Worm (Caenorhabditis elegans) whole organism, mixed stage, embryonic: Measurements from ENCODE around the gene F08F3.6.
A peak's percentile ranks its signal among the peaks of the same experiment; 100 is the strongest.

Experiments
- bed-3 ChIP-seq: fragments of 200-800 bp; sonication (Bioruptor generic); optimal IDR thresholded peaks from 3 replicates; lab custom pipeline; 2018; ENCODE audit warnings: mild to moderate bottlenecking, missing genetic modification characterization, moderate library complexity, missing compliant biosample characterization
- blmp-1 ChIP-seq: fragments of 150-350 bp; optimal IDR thresholded peaks from 2 replicates; lab custom pipeline; 2014; ENCODE audit warnings: missing biosample characterization, missing genetic modification characterization
- ceh-43 ChIP-seq: fragments of 200-800 bp; sonication (Bioruptor generic); optimal IDR thresholded peaks from 2 replicates; lab custom pipeline; 2018; ENCODE audit warnings: mild to moderate bottlenecking, missing genetic modification characterization, moderate library complexity, missing compliant biosample characterization
- ceh-83 ChIP-seq: fragments of 200-800 bp; sonication (Bioruptor generic); optimal IDR thresholded peaks from 2 replicates; lab custom pipeline; 2018; ENCODE audit warnings: mild to moderate bottlenecking, missing genetic modification characterization, missing compliant biosample characterization
- elt-1 ChIP-seq: sonication (generic microtip); optimal IDR thresholded peaks from 2 replicates; lab custom pipeline; 2017; ENCODE audit warnings: missing genetic modification characterization, mild to moderate bottlenecking, missing compliant biosample characterization, antibody characterized with exemption, moderate library complexity, borderline replicate concordance; ENCODE audit not compliant: insufficient read depth
- elt-3 ChIP-seq: fragments of 150-350 bp; optimal IDR thresholded peaks from 2 replicates; lab custom pipeline; 2014; ENCODE audit warnings: missing biosample characterization, missing genetic modification characterization
- flh-1 ChIP-seq: fragments of 200-800 bp; sonication (Bioruptor generic); optimal IDR thresholded peaks from 2 replicates; lab custom pipeline; 2018; ENCODE audit warnings: mild to moderate bottlenecking, missing genetic modification characterization, moderate library complexity, missing compliant biosample characterization
- ham-2 ChIP-seq: fragments of 200-800 bp; sonication (Bioruptor generic); optimal IDR thresholded peaks from 2 replicates; lab custom pipeline; 2018; ENCODE audit warnings: mild to moderate bottlenecking, missing genetic modification characterization, missing compliant biosample characterization
- hlh-1 ChIP-seq: fragments of 150-350 bp; optimal IDR thresholded peaks from 2 replicates; lab custom pipeline; 2014; ENCODE audit warnings: missing biosample characterization, missing genetic modification reagents, missing genetic modification characterization
- lin-32 ChIP-seq: fragments of 200-800 bp; sonication (Bioruptor generic); optimal IDR thresholded peaks from 2 replicates; lab custom pipeline; 2018; ENCODE audit warnings: mild to moderate bottlenecking, missing genetic modification characterization, missing compliant biosample characterization
- lsy-2 ChIP-seq: fragments of 150-350 bp; optimal IDR thresholded peaks from 2 replicates; lab custom pipeline; 2014; ENCODE audit warnings: missing biosample characterization, missing genetic modification characterization
- mep-1 ChIP-seq: fragments of 150-350 bp; optimal IDR thresholded peaks from 2 replicates; lab custom pipeline; 2017; ENCODE audit warnings: missing biosample characterization, missing genetic modification reagents, missing genetic modification characterization, inconsistent platforms
- mls-2 ChIP-seq: sonication (generic microtip); optimal IDR thresholded peaks from 2 replicates; lab custom pipeline; 2016; ENCODE audit warnings: mild to moderate bottlenecking, missing genetic modification characterization, moderate library complexity, missing compliant biosample characterization
- nhr-12 ChIP-seq: fragments of 150-350 bp; optimal IDR thresholded peaks from 2 replicates; lab custom pipeline; 2014; ENCODE audit warnings: missing biosample characterization, missing genetic modification characterization
- nhr-2 ChIP-seq: fragments of 150-350 bp; optimal IDR thresholded peaks from 2 replicates; lab custom pipeline; 2014; ENCODE audit warnings: missing biosample characterization, missing genetic modification characterization
- nhr-237 ChIP-seq: fragments of 150-350 bp; optimal IDR thresholded peaks from 2 replicates; lab custom pipeline; 2014; ENCODE audit warnings: missing biosample characterization, missing genetic modification characterization
- nhr-28 ChIP-seq: fragments of 150-350 bp; optimal IDR thresholded peaks from 2 replicates; lab custom pipeline; 2014; ENCODE audit warnings: missing biosample characterization, missing genetic modification characterization
- nhr-76 ChIP-seq: sonication (generic microtip); optimal IDR thresholded peaks from 2 replicates; lab custom pipeline; 2017; ENCODE audit warnings: missing biosample characterization, missing genetic modification characterization
- pha-4 ChIP-seq: fragments of 150-350 bp; optimal IDR thresholded peaks from 2 replicates; lab custom pipeline; 2018; ENCODE audit warnings: missing biosample characterization, missing genetic modification reagents, missing genetic modification characterization
- sem-2 ChIP-seq: fragments of 200-800 bp; sonication (Bioruptor generic); optimal IDR thresholded peaks from 2 replicates; lab custom pipeline; 2018; ENCODE audit warnings: mild to moderate bottlenecking, missing genetic modification characterization, missing compliant biosample characterization
- snpc-4 ChIP-seq: fragments of 150-350 bp; optimal IDR thresholded peaks from 2 replicates; lab custom pipeline; 2014; ENCODE audit warnings: missing biosample characterization, missing genetic modification characterization
- sptf-1 ChIP-seq: sonication (generic microtip); optimal IDR thresholded peaks from 2 replicates; lab custom pipeline; 2017; ENCODE audit warnings: mild to moderate bottlenecking, missing genetic modification characterization, moderate library complexity, missing compliant biosample characterization
- tbx-8 ChIP-seq: fragments of 200-800 bp; sonication (Bioruptor generic); optimal IDR thresholded peaks from 2 replicates; lab custom pipeline; 2018; ENCODE audit warnings: mild to moderate bottlenecking, missing genetic modification characterization, moderate library complexity, missing compliant biosample characterization
- unc-120 ChIP-seq: sonication (generic microtip); optimal IDR thresholded peaks from 2 replicates; lab custom pipeline; 2017; ENCODE audit warnings: missing genetic modification characterization, missing compliant biosample characterization; ENCODE audit not compliant: poor library complexity, severe bottlenecking
- unc-62 ChIP-seq: fragments of 150-350 bp; optimal IDR thresholded peaks from 2 replicates; lab custom pipeline; 2014; ENCODE audit warnings: missing biosample characterization, missing genetic modification reagents, missing genetic modification characterization
- zip-8 ChIP-seq: fragments of 150-350 bp; optimal IDR thresholded peaks from 2 replicates; lab custom pipeline; 2014; ENCODE audit warnings: missing biosample characterization, missing genetic modification characterization
- ztf-11 ChIP-seq: fragments of 150-350 bp; optimal IDR thresholded peaks from 2 replicates; lab custom pipeline; 2014; ENCODE audit warnings: missing biosample characterization, missing genetic modification characterization

F08F3.6 gene

DNA sequence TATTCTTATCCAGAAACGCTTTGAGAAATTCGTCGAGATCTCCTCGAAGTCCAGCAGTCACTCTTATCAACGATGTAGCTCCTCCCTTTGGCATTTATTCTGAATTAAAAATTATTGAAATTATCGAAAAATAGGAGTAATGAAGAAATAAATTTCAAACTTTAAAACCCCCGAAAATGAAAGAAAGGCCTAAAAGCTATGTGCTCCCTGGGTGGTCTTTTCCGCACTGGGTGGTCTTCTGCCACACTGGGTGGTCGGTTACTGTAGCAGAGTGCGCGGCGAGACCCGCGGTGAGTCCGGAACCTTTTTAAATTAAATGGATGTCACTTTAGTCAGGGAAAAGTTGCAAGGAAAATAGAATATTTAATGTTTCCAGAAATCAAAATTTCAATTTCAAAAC, 19.2 kb upstream of the F08F3.6 start, which contains the start of gene snpc-1.3:
Gene snpc-1.3, minus strand, starts transcription at position 101 of the 400 bp plus-strand sequence.
- TF ChIP-seq ztf-11 (tag; lab: Kevin White, UChicago), result no peak
- TF ChIP-seq ceh-43 (GFP tag; lab: Kevin White, UChicago), result no peak

DNA sequence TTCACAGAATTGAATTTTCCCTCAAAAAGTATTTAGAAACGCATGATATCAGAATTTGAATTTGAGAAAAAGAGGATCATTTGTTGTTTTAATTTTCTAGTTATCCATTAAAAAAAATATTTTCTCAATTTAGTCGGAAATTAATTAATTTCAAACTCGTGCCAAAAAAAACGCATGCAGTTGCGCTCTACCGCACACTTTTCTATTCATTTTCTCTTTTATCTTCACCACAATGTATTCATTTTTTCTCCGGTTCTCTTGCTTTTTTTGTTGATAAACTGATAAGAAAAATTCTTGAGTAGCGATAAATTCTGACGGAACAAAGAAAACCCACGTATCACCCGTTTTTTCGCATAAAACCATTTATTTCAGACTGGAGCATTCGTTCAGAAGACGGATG, 13.2 kb upstream of the F08F3.6 start, which contains the start of gene acl-6:
Gene acl-6, plus strand, starts transcription at position 367 of the 400 bp plus-strand sequence.
- TF ChIP-seq lsy-2 (tag; lab: Kevin White, UChicago) (no peak), nhr-237 (no peak), pha-4 (tag; lab: Kevin White, UChicago) (no peak), ztf-11 (tag; lab: Kevin White, UChicago) (no peak), hlh-1 (tag; lab: Kevin White, UChicago) (no peak), unc-120 (tag; lab: Kevin White, UChicago) (no peak), zip-8 (tag; lab: Kevin White, UChicago) (no peak), flh-1 (GFP tag; lab: Kevin White, UChicago) (no peak), bed-3 (no peak), unc-62 (GFP tag; lab: Kevin White, UChicago) (no peak), sem-2 (GFP tag; lab: Kevin White, UChicago) (no peak), nhr-12 (tag; lab: Kevin White, UChicago) (no peak), mls-2 (tag; lab: Kevin White, UChicago) (no peak), elt-3 (tag; lab: Kevin White, UChicago) (no peak)

- TF ChIP-seq blmp-1 (tag; lab: Kevin White, UChicago) (no peak), lin-32 (GFP tag; lab: Kevin White, UChicago) (no peak), nhr-76 (no peak), ham-2 (no peak), flh-1 (GFP tag; lab: Kevin White, UChicago) (no peak), ceh-43 (GFP tag; lab: Kevin White, UChicago) (no peak), pha-4 (tag; lab: Kevin White, UChicago) (no peak)
Observed at ce11 chrV:5432499-5432898, 12.6 kb upstream of the F08F3.6 start, which contains the start of gene F08F3.8. Gene F08F3.8 (minus strand): TSS chrV:5432599.

- no peak for TF ChIP-seq sptf-1 (tag; lab: Kevin White, UChicago)
- no peak for TF ChIP-seq ceh-83 (GFP tag; lab: Kevin White, UChicago)
- no peak for TF ChIP-seq blmp-1 (tag; lab: Kevin White, UChicago)
- TF ChIP-seq nhr-237, result no peak
- no peak for TF ChIP-seq ztf-11 (tag; lab: Kevin White, UChicago)
- TF ChIP-seq, all 35 proteins: peak for 0
Observed at ce11 chrV:5427860-5428259, 8.0 kb upstream of the F08F3.6 start, which contains the start of gene rhr-1. Gene rhr-1 (plus strand): TSS chrV:5428160.

- no peak for TF ChIP-seq lin-32 (GFP tag; lab: Kevin White, UChicago)
- no peak for TF ChIP-seq nhr-28
- no peak for TF ChIP-seq elt-1 (tag; lab: Kevin White, UChicago)
- TF ChIP-seq nhr-2 (tag; lab: Kevin White, UChicago), result no peak
- TF ChIP-seq snpc-4 (tag; lab: Kevin White, UChicago), result no peak
- TF ChIP-seq ceh-83 (GFP tag; lab: Kevin White, UChicago), result no peak
- TF ChIP-seq nhr-237, result no peak
- TF ChIP-seq tbx-8 (GFP tag; lab: Kevin White, UChicago), result no peak
- no peak for TF ChIP-seq blmp-1 (tag; lab: Kevin White, UChicago)
Observed at ce11 chrV:5426337-5426736, 6.5 kb upstream of the F08F3.6 start.

DNA sequence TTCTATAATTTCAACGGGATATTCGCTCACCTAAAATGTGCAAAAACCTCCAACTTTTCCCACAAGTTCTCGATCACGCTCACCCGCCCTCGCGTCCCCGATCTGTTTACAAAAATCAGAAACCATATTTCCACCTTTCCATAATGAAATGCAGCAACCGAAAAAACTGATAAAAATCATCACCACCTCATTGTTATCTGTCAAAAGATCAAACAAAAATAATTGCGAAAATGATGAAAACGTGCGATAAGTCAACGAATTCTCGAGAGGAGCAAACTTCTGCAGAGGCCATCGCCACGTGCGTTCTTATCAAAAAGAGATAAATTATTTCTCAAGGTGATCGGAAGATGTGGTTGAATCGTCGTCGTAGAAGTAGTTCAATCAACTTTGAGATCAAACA, 5.1 kb upstream of the F08F3.6 start:
- TF ChIP-seq elt-1 (tag; lab: Kevin White, UChicago) (peak; percentile 81), ztf-11 (tag; lab: Kevin White, UChicago) (no peak), mep-1 (tag; lab: Kevin White, UChicago) (no peak)
- TF ChIP-seq, all 35 proteins: peak for 1

- TF ChIP-seq elt-1 (tag; lab: Kevin White, UChicago) (peak; percentile 2), mls-2 (tag; lab: Kevin White, UChicago) (no peak), nhr-28 (no peak)
Observed at ce11 chrV:5423120-5423519, 3.3 kb upstream of the F08F3.6 start, which contains the start of gene cyp-14A5. Gene cyp-14A5 (minus strand): TSS chrV:5423282.
